Fruit fly (Drosophila melanogaster): ENCODE results near the gene Cyp4ac3.
A peak's percentile ranks its signal among the peaks of the same experiment; 100 is the strongest.

Cyp4ac3 gene

dm6 chr2L:5254105-5254711 lies 14.1 kb upstream of the Cyp4ac3 start:
- TF ChIP-seq Rel (GFP tag; optimal IDR thresholded peaks at IDR 0.05) (peak; percentile 10), Rel (tag; optimal IDR thresholded peaks at IDR 0.05) (peak; percentile 60), foxo (GFP tag; optimal IDR thresholded peaks at IDR 0.05) (peak; percentile 74 to 97), woc (GFP tag; optimal IDR thresholded peaks at IDR 0.05) (peak; percentile 95), HLH106 (tag; optimal IDR thresholded peaks at IDR 0.05) (peak; percentile 95), dsf (GFP tag; optimal IDR thresholded peaks at IDR 0.05; ENCODE audit: borderline replicate concordance) (peak; percentile 76), GATAd (GFP tag; optimal IDR thresholded peaks at IDR 0.05) (no peak), CG9705 (GFP tag; optimal IDR thresholded peaks at IDR 0.05) (peak; percentile 72), Abd-B (GFP tag; optimal IDR thresholded peaks at IDR 0.05) (no peak), rgr (GFP tag; optimal IDR thresholded peaks at IDR 0.05) (peak; percentile 95), OdsH (GFP tag; optimal IDR thresholded peaks at IDR 0.05) (peak; percentile 96), pan (optimal IDR thresholded peaks at IDR 0.05) (no peak), Sp1 (GFP tag; optimal IDR thresholded peaks at IDR 0.05) (peak; percentile 96), Vsx2 (GFP tag; optimal IDR thresholded peaks at IDR 0.05; ENCODE audit: partially characterized antibody) (no peak), Hnf4 (GFP tag; optimal IDR thresholded peaks at IDR 0.05) (peak; percentile 95), sv (GFP tag; optimal IDR thresholded peaks at IDR 0.05) (no peak), tai (GFP tag; optimal IDR thresholded peaks at IDR 0.05) (peak; percentile 87), brk (GFP tag; optimal IDR thresholded peaks at IDR 0.05) (peak; percentile 92), CG32264 (GFP tag; optimal IDR thresholded peaks at IDR 0.05) (peak; percentile 93), h (GFP tag; optimal IDR thresholded peaks at IDR 0.05) (peak; percentile 96), CrebA (GFP tag; optimal IDR thresholded peaks at IDR 0.05; ENCODE audit: borderline replicate concordance) (peak; percentile 80), Jra (GFP tag; optimal IDR thresholded peaks at IDR 0.05) (peak; percentile 82), N (GFP tag; optimal IDR thresholded peaks at IDR 0.05) (no peak), psq (GFP tag; optimal IDR thresholded peaks at IDR 0.05) (peak; percentile 91), Mio (GFP tag; optimal IDR thresholded peaks at IDR 0.05) (peak; percentile 7), dmrt93B (GFP tag; optimal IDR thresholded peaks at IDR 0.05) (peak; percentile 89), br (GFP tag; optimal IDR thresholded peaks at IDR 0.05) (peak; percentile 96), sage (GFP tag; optimal IDR thresholded peaks at IDR 0.05) (peak; percentile 92), ey (GFP tag; optimal IDR thresholded peaks at IDR 0.05) (peak; percentile 96), fru (GFP tag; optimal IDR thresholded peaks at IDR 0.05) (peak; percentile 97)

- no peak for TF ChIP-seq sv (GFP tag; optimal IDR thresholded peaks at IDR 0.05)
- no peak for TF ChIP-seq pan (optimal IDR thresholded peaks at IDR 0.05)
- peak; percentile 86 for TF ChIP-seq rgr (GFP tag; optimal IDR thresholded peaks at IDR 0.05)
- peak; percentile 86 for TF ChIP-seq fru (GFP tag; optimal IDR thresholded peaks at IDR 0.05)
- no peak for TF ChIP-seq CG32264 (GFP tag; optimal IDR thresholded peaks at IDR 0.05)
- TF ChIP-seq Myc (optimal IDR thresholded peaks at IDR 0.05) = no peak
- no peak for TF ChIP-seq Dfd (GFP tag; optimal IDR thresholded peaks at IDR 0.05)
- TF ChIP-seq Hr78 (GFP tag; optimal IDR thresholded peaks at IDR 0.05) = no peak
- TF ChIP-seq woc (GFP tag; optimal IDR thresholded peaks at IDR 0.05) = peak; percentile 69
- TF ChIP-seq CG9705 (GFP tag; optimal IDR thresholded peaks at IDR 0.05) = peak; percentile 19
- peak; percentile 95 for TF ChIP-seq h (GFP tag; optimal IDR thresholded peaks at IDR 0.05)
- TF ChIP-seq Rel (GFP tag; optimal IDR thresholded peaks at IDR 0.05) = peak; percentile 50
- peak; percentile 60 for TF ChIP-seq Rel (tag; optimal IDR thresholded peaks at IDR 0.05)
- peak; percentile 35 for TF ChIP-seq jim (GFP tag; optimal IDR thresholded peaks at IDR 0.05)
- TF ChIP-seq Abd-B (GFP tag; optimal IDR thresholded peaks at IDR 0.05) = no peak
- TF ChIP-seq brk (GFP tag; optimal IDR thresholded peaks at IDR 0.05) = peak; percentile 71
- peak; percentile 76 for TF ChIP-seq br (GFP tag; optimal IDR thresholded peaks at IDR 0.05)
- TF ChIP-seq dmrt93B (GFP tag; optimal IDR thresholded peaks at IDR 0.05) = peak; percentile 34
- TF ChIP-seq OdsH (GFP tag; optimal IDR thresholded peaks at IDR 0.05) = peak; percentile 75
- TF ChIP-seq HLH106 (tag; optimal IDR thresholded peaks at IDR 0.05) = peak; percentile 77
- TF ChIP-seq Sp1 (GFP tag; optimal IDR thresholded peaks at IDR 0.05) = peak; percentile 69
- TF ChIP-seq Mio (GFP tag; optimal IDR thresholded peaks at IDR 0.05) = no peak
- TF ChIP-seq Jra (GFP tag; optimal IDR thresholded peaks at IDR 0.05) = peak; percentile 25
- TF ChIP-seq sage (GFP tag; optimal IDR thresholded peaks at IDR 0.05) = peak; percentile 60
- TF ChIP-seq psq (GFP tag; optimal IDR thresholded peaks at IDR 0.05) = peak; percentile 68
- TF ChIP-seq CrebA (GFP tag; optimal IDR thresholded peaks at IDR 0.05; ENCODE audit: borderline replicate concordance) = peak; percentile 80
- peak; percentile 78 for TF ChIP-seq Hnf4 (GFP tag; optimal IDR thresholded peaks at IDR 0.05)
- no peak for TF ChIP-seq N (GFP tag; optimal IDR thresholded peaks at IDR 0.05)
- TF ChIP-seq dl (GFP tag; optimal IDR thresholded peaks at IDR 0.05; ENCODE audit: insufficient read depth in 1 of 2, partially characterized antibody in 2 of 2) = no peak
- no peak for TF ChIP-seq Vsx2 (GFP tag; optimal IDR thresholded peaks at IDR 0.05; ENCODE audit: partially characterized antibody)
- TF ChIP-seq lola (GFP tag; optimal IDR thresholded peaks at IDR 0.05) = no peak
- TF ChIP-seq usp (GFP tag; optimal IDR thresholded peaks at IDR 0.05) = no peak
- peak; percentile 40 for TF ChIP-seq dsf (GFP tag; optimal IDR thresholded peaks at IDR 0.05; ENCODE audit: borderline replicate concordance)
- TF ChIP-seq foxo (GFP tag; optimal IDR thresholded peaks at IDR 0.05) = peak; percentile 24 to 85
- TF ChIP-seq Dif (GFP tag; optimal IDR thresholded peaks at IDR 0.05; ENCODE audit: partially characterized antibody) = no peak
- peak; percentile 86 for TF ChIP-seq ey (GFP tag; optimal IDR thresholded peaks at IDR 0.05)
- peak; percentile 78 for TF ChIP-seq tai (GFP tag; optimal IDR thresholded peaks at IDR 0.05)
- TF ChIP-seq GATAd (GFP tag; optimal IDR thresholded peaks at IDR 0.05) = peak; percentile 3
- TF ChIP-seq Hr83 (GFP tag; optimal IDR thresholded peaks at IDR 0.05; ENCODE audit: poor library complexity, severe bottlenecking) = peak; percentile 92
These were observed 12.1 kb upstream of the Cyp4ac3 start for dm6 chr2L:5256036-5256846.

Data from whole organism, wandering third instar larva.